Fruit fly (Drosophila melanogaster): Measurements from ENCODE around the gene CG17672.
A peak's percentile ranks its signal among the peaks of the same experiment; 100 is the strongest.

CG17672 gene

DNA sequence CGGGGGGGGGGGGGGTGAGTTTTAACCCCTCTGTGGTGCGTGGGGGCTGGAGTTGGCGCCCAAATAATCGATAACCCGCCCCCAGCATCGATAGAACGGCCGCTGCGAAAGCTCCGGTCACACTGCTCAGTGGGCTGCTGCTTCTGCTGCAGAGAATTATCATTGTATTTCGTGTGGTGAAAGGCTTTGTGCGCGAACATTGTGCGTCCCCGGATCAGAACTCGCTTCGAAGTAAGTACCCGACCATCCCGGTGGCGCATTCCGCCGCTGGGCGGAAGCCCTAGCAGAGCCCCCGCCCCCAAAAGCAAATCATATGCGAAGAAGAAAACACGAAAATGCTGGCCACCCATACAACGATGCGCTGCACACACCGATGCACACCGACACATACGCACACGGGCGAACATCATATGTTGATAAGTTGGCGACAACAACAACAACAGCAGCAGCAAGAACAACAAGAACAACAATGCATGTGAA lies 15.6 kb downstream of the CG17672 start, which contains the start of gene Syx13 (continued):
- TF ChIP-seq Sry-β (GFP tag; optimal IDR thresholded peaks at IDR 0.05) (no peak), CG2199 (GFP tag; IDR thresholded peaks at IDR 0.05) (peak; percentile 71; the same call in 1 of the 3 replicates), zen2 (GFP tag; IDR thresholded peaks at IDR 0.05; ENCODE audit: partially characterized antibody) (no peak; the same call in 2 of the 3 replicates), ATbp (GFP tag; optimal IDR thresholded peaks at IDR 0.05) (no peak), CG1603 (tag; optimal IDR thresholded peaks at IDR 0.05) (peak; percentile 68), gcm (GFP tag; optimal IDR thresholded peaks at IDR 0.05) (peak; percentile 73), CG2129 (GFP tag; IDR thresholded peaks at IDR 0.05; ENCODE audit: partially characterized antibody) (0 out of 2 replicates have a peak, but pooled peaks have one; percentile 30), run (tag; optimal IDR thresholded peaks at IDR 0.05) (no peak), CG3847 (GFP tag; IDR thresholded peaks at IDR 0.05) (peak; percentile 40; the same call in 1 of the 2 replicates), CG13894 (tag; optimal IDR thresholded peaks at IDR 0.05) (peak; percentile 40), gsb-n (tag; optimal IDR thresholded peaks at IDR 0.05) (no peak), onecut (GFP tag; IDR thresholded peaks at IDR 0.05) (peak; percentile 62), Jarid2 (GFP tag; optimal IDR thresholded peaks at IDR 0.05) (peak; percentile 41), sens-2 (GFP tag; IDR thresholded peaks at IDR 0.05) (no peak), Dbx (GFP tag; IDR thresholded peaks at IDR 0.05) (peak; percentile 45; the same call in 1 of the 3 replicates), tx (GFP tag; optimal IDR thresholded peaks at IDR 0.05) (no peak), Meics (GFP tag; optimal IDR thresholded peaks at IDR 0.05) (no peak), CG13287 (GFP tag; IDR thresholded peaks at IDR 0.05; ENCODE audit: partially characterized antibody) (peak; percentile 79), CG13424 (tag; optimal IDR thresholded peaks at IDR 0.05) (no peak), bbx (GFP tag; IDR thresholded peaks at IDR 0.05; ENCODE audit: partially characterized antibody) (peak; percentile 84), Nf-YA (GFP tag; IDR thresholded peaks at IDR 0.05) (no peak), dm (GFP tag; optimal IDR thresholded peaks at IDR 0.05) (peak; percentile 26), sob (GFP tag; IDR thresholded peaks at IDR 0.05) (0 out of 2 replicates have a peak, but pooled peaks have one; percentile 51), CG14050 (GFP tag; IDR thresholded peaks at IDR 0.05) (no peak), Poxn (GFP tag; IDR thresholded peaks at IDR 0.05) (no peak), Doc2 (GFP tag; IDR thresholded peaks at IDR 0.05) (no peak), CG32532 (GFP tag; IDR thresholded peaks at IDR 0.05) (0 out of 2 replicates have a peak, but pooled peaks have one; percentile 17), CG6683 (GFP tag; optimal IDR thresholded peaks at IDR 0.05) (peak; percentile 40), D19B (GFP tag; optimal IDR thresholded peaks at IDR 0.05) (no peak), gfzf (GFP tag; optimal IDR thresholded peaks at IDR 0.05) (peak; percentile 69), crc (GFP tag; optimal IDR thresholded peaks at IDR 0.05) (no peak), chinmo (GFP tag; IDR thresholded peaks at IDR 0.05; ENCODE audit: partially characterized antibody) (peak; percentile 99), Hsf (GFP tag; optimal IDR thresholded peaks at IDR 0.05) (no peak), Gsc (GFP tag; IDR thresholded peaks at IDR 0.05) (no peak), CG1792 (GFP tag; optimal IDR thresholded peaks at IDR 0.05) (no peak), CG17359 (tag; optimal IDR thresholded peaks at IDR 0.05) (no peak), CG7271 (tag; optimal IDR thresholded peaks at IDR 0.05) (no peak), nerfin-2 (GFP tag; IDR thresholded peaks at IDR 0.05; ENCODE audit: partially characterized antibody) (peak; percentile 58), CG5180 (GFP tag; optimal IDR thresholded peaks at IDR 0.05) (peak; percentile 39), twi (tag; optimal IDR thresholded peaks at IDR 0.05) (peak; percentile 60), mirr (GFP tag; optimal IDR thresholded peaks at IDR 0.05) (peak; percentile 24), CG15479 (GFP tag; optimal IDR thresholded peaks at IDR 0.05) (peak; percentile 31), p53 (GFP tag; optimal IDR thresholded peaks at IDR 0.05) (no peak), psq (GFP tag; optimal IDR thresholded peaks at IDR 0.05) (no peak), CG2678 (tag; optimal IDR thresholded peaks at IDR 0.05) (peak; percentile 45), Dek (tag; optimal IDR thresholded peaks at IDR 0.05) (peak; percentile 3), exex (tag; optimal IDR thresholded peaks at IDR 0.05) (peak; percentile 5), trem (tag; optimal IDR thresholded peaks at IDR 0.05) (peak; percentile 75), CG17361 (GFP tag; IDR thresholded peaks at IDR 0.05) (peak; percentile 36; the same call in 1 of the 3 replicates)

Measured in whole organism, embryonic.